Fruit fly (Drosophila melanogaster) whole organism, prepupa: ENCODE measurements around the gene CG33920.

ENCODE experiments used
- CG1621 ChIP-seq: fragments of 200-800 bp; sonication (Bioruptor generic); optimal IDR thresholded peaks from 3 replicates; lab custom pipeline; 2018; ENCODE audit warnings: missing biosample characterization, mild to moderate bottlenecking, missing genetic modification characterization
- CG3032 ChIP-seq: fragments of 200-800 bp; optimal IDR thresholded peaks from 2 replicates; lab custom pipeline; 2019; ENCODE audit warnings: missing biosample characterization, mild to moderate bottlenecking, missing genetic modification characterization, moderate library complexity
- CG31627 ChIP-seq: fragments of 200-800 bp; sonication (Bioruptor generic); optimal IDR thresholded peaks from 3 replicates; lab custom pipeline; 2016; ENCODE audit warnings: missing biosample characterization, missing genetic modification characterization
- CG4318 ChIP-seq: fragments of 200-800 bp; sonication (Bioruptor generic); optimal IDR thresholded peaks from 3 replicates; lab custom pipeline; 2017; ENCODE audit warnings: missing biosample characterization, mild to moderate bottlenecking, missing genetic modification characterization
- CG6792 ChIP-seq: fragments of 200-800 bp; sonication (Bioruptor generic); optimal IDR thresholded peaks from 3 replicates; lab custom pipeline; 2016; ENCODE audit warnings: missing biosample characterization, missing genetic modification characterization
- CG6854 ChIP-seq: fragments of 200-800 bp; sonication (Bioruptor generic); optimal IDR thresholded peaks from 2 replicates; lab custom pipeline; 2017; ENCODE audit warnings: missing biosample characterization, mild to moderate bottlenecking, missing genetic modification characterization
- Eip75B ChIP-seq: fragments of 200-800 bp; sonication (Bioruptor generic); optimal IDR thresholded peaks from 3 replicates; lab custom pipeline; 2016; ENCODE audit warnings: missing biosample characterization, missing genetic modification characterization
- Eip78C ChIP-seq: fragments of 200-800 bp; sonication (Bioruptor generic); peaks from one replicate; lab custom pipeline; 2016; ENCODE audit warnings: missing biosample characterization, missing genetic modification characterization
- Hr4 ChIP-seq: fragments of 200-800 bp; sonication (Bioruptor generic); optimal IDR thresholded peaks from 3 replicates; lab custom pipeline; 2016; ENCODE audit warnings: missing biosample characterization, missing genetic modification characterization
- fd85E ChIP-seq: fragments of 200-800 bp; sonication (Bioruptor generic); optimal IDR thresholded peaks from 3 replicates; lab custom pipeline; 2016; ENCODE audit warnings: missing biosample characterization, missing genetic modification characterization
- fkh ChIP-seq: fragments of 200-800 bp; sonication (Bioruptor generic); optimal IDR thresholded peaks from 3 replicates; lab custom pipeline; 2017; ENCODE audit warnings: missing biosample characterization, mild to moderate bottlenecking, missing genetic modification characterization, moderate library complexity
- pdm3 ChIP-seq: fragments of 200-800 bp; sonication (Bioruptor generic); optimal IDR thresholded peaks from 3 replicates; lab custom pipeline; 2016; ENCODE audit warnings: missing biosample characterization, missing genetic modification characterization
- salr ChIP-seq, 2 experiments: fragments of 200-800 bp; sonication (Bioruptor generic); optimal IDR thresholded peaks; 3 replicates each; lab custom pipeline; 2016 to 2018; ENCODE audit warnings: missing biosample characterization in 2 of 2, missing genetic modification characterization in 2 of 2, mild to moderate bottlenecking in 1 of 2
- spab ChIP-seq: fragments of 200-800 bp; sonication (Bioruptor generic); optimal IDR thresholded peaks from 2 replicates; lab custom pipeline; 2017; ENCODE audit warnings: missing biosample characterization, mild to moderate bottlenecking, missing genetic modification characterization, missing genetic modification reagents
- svp ChIP-seq: fragments of 200-800 bp; sonication (Bioruptor generic); peaks from one replicate; lab custom pipeline; 2016; ENCODE audit warnings: missing biosample characterization, missing genetic modification characterization
- vri ChIP-seq: fragments of 200-800 bp; sonication (Bioruptor generic); optimal IDR thresholded peaks from 3 replicates; lab custom pipeline; 2016; ENCODE audit warnings: missing biosample characterization, mild to moderate bottlenecking, missing genetic modification characterization

Gene CG33920

dm6 chr3R:31010086-31010485 lies 34.8 kb downstream of the CG33920 start:
- TF ChIP-seq Eip75B (GFP tag; lab: Kevin White, UChicago) (no peak), spab (GFP tag; lab: Kevin White, UChicago) (no peak), vri (GFP tag; lab: Kevin White, UChicago) (peak; percentile 53), CG6792 (GFP tag; lab: Kevin White, UChicago) (no peak), Hr4 (GFP tag; lab: Kevin White, UChicago) (no peak), CG4318 (GFP tag; lab: Kevin White, UChicago) (no peak), CG31627 (GFP tag; lab: Kevin White, UChicago) (no peak), CG3032 (tag; lab: Kevin White, UChicago) (no peak), fkh (GFP tag; lab: Kevin White, UChicago) (peak; percentile 61), salr (GFP tag; optimal IDR thresholded peaks at IDR 0.05; lab: Kevin White, UChicago) (no peak)

- TF ChIP-seq CG6854 (GFP tag; lab: Kevin White, UChicago) (no peak), CG1621 (tag; lab: Kevin White, UChicago) (no peak), pdm3 (GFP tag; lab: Kevin White, UChicago) (peak; percentile 7), Eip75B (GFP tag; lab: Kevin White, UChicago) (no peak), CG3032 (tag; lab: Kevin White, UChicago) (no peak), svp (GFP tag; lab: Kevin White, UChicago) (peak; percentile 70), Eip78C (GFP tag; lab: Kevin White, UChicago) (peak; percentile 52), fd85E (no peak)
These were observed 38.3 kb downstream of the CG33920 start for dm6 chr3R:31006599-31006998.
